Worm (Caenorhabditis elegans): ENCODE measurements around the gene hosl-1.

Gene hosl-1

DNA sequence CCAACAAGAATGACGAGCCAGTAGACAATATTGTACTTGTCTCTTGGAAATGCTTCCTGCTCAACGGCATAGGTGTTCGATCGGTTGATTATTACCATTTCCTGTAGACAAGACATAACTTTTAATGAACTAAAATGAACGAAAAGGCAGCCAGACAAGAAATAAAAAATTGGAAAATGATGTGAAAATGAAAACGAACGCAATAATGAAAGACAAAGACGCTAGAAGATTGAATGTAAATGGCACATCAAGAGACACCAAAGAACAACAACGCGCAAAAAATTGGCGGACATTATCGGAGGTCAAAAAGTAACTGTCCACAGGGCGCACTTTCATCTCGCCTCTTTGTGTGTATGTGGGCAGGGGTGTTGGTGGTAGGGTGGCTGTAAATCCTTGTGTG, 12.2 kb downstream of the hosl-1 start, which contains the start of gene ent-5:
ent-5 (minus strand) TSS at position 101 of the 400 bp plus-strand sequence.
- no peak for TF ChIP-seq madf-5 (GFP tag; IDR thresholded peaks at IDR 0.05)
- no peak for TF ChIP-seq nhr-102 (tag; optimal IDR thresholded peaks at IDR 0.05)
- TF ChIP-seq Y5F2A.4 (GFP tag; optimal IDR thresholded peaks at IDR 0.05), result no peak
- no peak for TF ChIP-seq D1046.2 (GFP tag; IDR thresholded peaks at IDR 0.05)
- TF ChIP-seq pqm-1 (tag; optimal IDR thresholded peaks at IDR 0.05), result no peak
- no peak for TF ChIP-seq daf-8 (GFP tag; IDR thresholded peaks at IDR 0.05)
- TF ChIP-seq dmd-9 (GFP tag; IDR thresholded peaks at IDR 0.05), result no peak
- no peak for TF ChIP-seq F26F4.8 (GFP tag; conservative IDR thresholded peaks at IDR 0.05)
- no peak for TF ChIP-seq zag-1 (tag; optimal IDR thresholded peaks at IDR 0.05)
- no peak for TF ChIP-seq unc-130 (GFP tag; optimal IDR thresholded peaks at IDR 0.05)
- no peak for TF ChIP-seq nhr-10 (tag; optimal IDR thresholded peaks at IDR 0.05)
- TF ChIP-seq jun-1 (tag; optimal IDR thresholded peaks at IDR 0.05), result no peak

ce11 chrX:4651428-4651827, 14.5 kb downstream of the hosl-1 start:
- TF ChIP-seq Y5F2A.4 (GFP tag; optimal IDR thresholded peaks at IDR 0.05) (no peak), unc-62 (GFP tag; optimal IDR thresholded peaks at IDR 0.05 in 1 of 2) (peak in 1 of 2 experiments; percentile 85), unc-62 (tag; optimal IDR thresholded peaks at IDR 0.05) (no peak)

ce11 chrX:4652950-4653349, 16.0 kb downstream of the hosl-1 start:
- no peak for TF ChIP-seq ceh-28 (tag; optimal IDR thresholded peaks at IDR 0.05)
- no peak for TF ChIP-seq nhr-102 (tag; optimal IDR thresholded peaks at IDR 0.05)
- no peak for TF ChIP-seq snpc-4 (tag; optimal IDR thresholded peaks at IDR 0.05)
- TF ChIP-seq snpc-1.2 (GFP tag; IDR thresholded peaks at IDR 0.05), result no peak
- TF ChIP-seq zfp-3 (GFP tag; conservative IDR thresholded peaks at IDR 0.05), result no peak
- no peak for TF ChIP-seq F37D6.2 (tag; optimal IDR thresholded peaks at IDR 0.05)
- TF ChIP-seq lin-15B (tag; optimal IDR thresholded peaks at IDR 0.05), result no peak
- TF ChIP-seq ceh-82 (tag; optimal IDR thresholded peaks at IDR 0.05), result no peak
- no peak for TF ChIP-seq ceh-44 (GFP tag; IDR thresholded peaks at IDR 0.05)
- TF ChIP-seq unc-62 (GFP tag; optimal IDR thresholded peaks at IDR 0.05 in 1 of 2), result no peak
- TF ChIP-seq unc-62 (tag; optimal IDR thresholded peaks at IDR 0.05), result no peak
- no peak for TF ChIP-seq pha-4 (GFP tag; IDR thresholded peaks at IDR 0.05)
- TF ChIP-seq pha-4 (tag; optimal IDR thresholded peaks at IDR 0.05), result no peak
- no peak for TF ChIP-seq aly-2 (tag; optimal IDR thresholded peaks at IDR 0.05)
- no peak for TF ChIP-seq fkh-10 (GFP tag; optimal IDR thresholded peaks at IDR 0.05)
- no peak for TF ChIP-seq unc-39 (tag; optimal IDR thresholded peaks at IDR 0.05)
- no peak for TF ChIP-seq T26A8.4 (GFP tag; IDR thresholded peaks at IDR 0.05)
- TF ChIP-seq zip-11 (GFP tag; IDR thresholded peaks at IDR 0.05), result no peak
- TF ChIP-seq gei-8 (GFP tag; optimal IDR thresholded peaks at IDR 0.05), result no peak
- TF ChIP-seq ceh-20 (GFP tag; IDR thresholded peaks at IDR 0.05), result no peak
- no peak for TF ChIP-seq nhr-25 (tag; optimal IDR thresholded peaks at IDR 0.05; ENCODE audit: borderline replicate concordance, insufficient read depth)
- no peak for TF ChIP-seq ZK337.2 (GFP tag; IDR thresholded peaks at IDR 0.05)

DNA sequence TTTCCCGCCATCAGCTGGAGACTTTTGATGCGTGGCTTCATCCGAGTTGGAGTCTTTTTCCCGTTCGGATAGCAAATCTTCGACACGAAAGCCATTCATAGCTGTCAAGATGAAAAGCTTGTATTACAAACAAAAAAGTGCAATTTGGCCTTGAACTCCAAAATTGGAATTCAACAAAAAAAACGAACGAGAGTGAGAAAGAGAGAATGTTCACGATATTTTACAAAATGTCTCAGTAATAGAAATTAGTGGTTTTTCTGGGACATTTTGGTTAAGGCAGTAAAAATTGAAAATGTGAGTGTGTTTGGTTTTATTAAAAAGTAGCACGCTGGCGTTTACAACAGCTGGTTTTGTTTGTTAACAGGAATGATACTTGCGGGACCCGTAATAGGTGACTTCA, 17.1 kb downstream of the hosl-1 start, which contains the start of gene ceh-1:
ceh-1 (minus strand) TSS at position 101 of the 400 bp plus-strand sequence.
- TF ChIP-seq daf-8 (GFP tag; IDR thresholded peaks at IDR 0.05) (no peak), mdl-1 (tag; optimal IDR thresholded peaks at IDR 0.05) (no peak), arid-1 (GFP tag; conservative IDR thresholded peaks at IDR 0.05) (no peak), ZK546.5 (tag; optimal IDR thresholded peaks at IDR 0.05) (no peak), unc-62 (GFP tag; optimal IDR thresholded peaks at IDR 0.05 in 1 of 2) (no peak), unc-62 (tag; optimal IDR thresholded peaks at IDR 0.05) (no peak), F10B5.3 (tag; optimal IDR thresholded peaks at IDR 0.05) (no peak), Y105C5A.15 (GFP tag; IDR thresholded peaks at IDR 0.05) (no peak), mep-1 (tag; optimal IDR thresholded peaks at IDR 0.05) (no peak), fos-1 (tag; optimal IDR thresholded peaks at IDR 0.05) (no peak)
